Fruit fly (Drosophila melanogaster): Measurements from ENCODE around the gene ncd.

ncd gene

DNA sequence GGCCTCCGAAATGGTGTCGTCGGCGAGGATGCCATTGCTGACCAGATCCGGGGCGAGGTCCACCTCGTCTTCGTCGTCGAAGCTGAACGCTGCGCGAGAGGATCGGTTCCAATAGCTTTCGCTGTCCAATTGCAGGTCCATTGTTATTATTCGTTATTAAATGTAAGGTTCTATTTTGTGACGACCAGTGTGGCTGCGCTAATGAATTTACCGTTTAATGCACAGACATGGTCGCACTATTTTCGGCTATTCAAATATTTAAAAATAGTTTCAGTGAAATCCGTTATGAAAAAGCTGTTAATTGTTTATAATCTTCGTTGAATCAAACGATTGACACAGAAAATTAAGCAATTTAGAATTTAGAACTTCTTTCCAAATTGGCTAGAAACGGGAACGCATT lies 9.3 kb upstream of the ncd start, which contains the start of gene Vps16B (continued):
- no peak for TF ChIP-seq CG12744 (GFP tag; optimal IDR thresholded peaks at IDR 0.05)
- TF ChIP-seq CG14965 (GFP tag; optimal IDR thresholded peaks at IDR 0.05; ENCODE audit: borderline replicate concordance) = no peak
- TF ChIP-seq CG8765 (GFP tag; IDR thresholded peaks at IDR 0.05) = no peak
- no peak for TF ChIP-seq Chrac-16 (GFP tag; optimal IDR thresholded peaks at IDR 0.05)
- TF ChIP-seq CG9437 (GFP tag; optimal IDR thresholded peaks at IDR 0.05) = no peak
- TF ChIP-seq E2f2 (GFP tag; IDR thresholded peaks at IDR 0.05) = peak; percentile 71
- no peak for TF ChIP-seq pb (GFP tag; optimal IDR thresholded peaks at IDR 0.05)
- TF ChIP-seq CG17829 (tag; optimal IDR thresholded peaks at IDR 0.05) = no peak
- no peak for TF ChIP-seq CG6175 (GFP tag; IDR thresholded peaks at IDR 0.05)
- TF ChIP-seq Doc3 (GFP tag; IDR thresholded peaks at IDR 0.05; ENCODE audit: partially characterized antibody) = peak; percentile 21; the same call in 1 of the 3 replicates
- TF ChIP-seq CG3407 (GFP tag; optimal IDR thresholded peaks at IDR 0.05) = no peak
- TF ChIP-seq sim (GFP tag; IDR thresholded peaks at IDR 0.05) = no peak
- TF ChIP-seq sna (GFP tag; IDR thresholded peaks at IDR 0.05; ENCODE audit: partially characterized antibody) = no peak
- no peak for TF ChIP-seq CG13894 (tag; optimal IDR thresholded peaks at IDR 0.05)
- no peak for TF ChIP-seq CG1603 (tag; optimal IDR thresholded peaks at IDR 0.05)
- TF ChIP-seq pho (GFP tag; optimal IDR thresholded peaks at IDR 0.05) = no peak
- TF ChIP-seq Jarid2 (GFP tag; optimal IDR thresholded peaks at IDR 0.05) = no peak
- TF ChIP-seq usp (GFP tag; optimal IDR thresholded peaks at IDR 0.05) = no peak
- TF ChIP-seq stc (GFP tag; IDR thresholded peaks at IDR 0.05) = no peak
- no peak for TF ChIP-seq CG3838 (GFP tag; optimal IDR thresholded peaks at IDR 0.05)
- no peak for TF ChIP-seq salm (tag; optimal IDR thresholded peaks at IDR 0.05)
- TF ChIP-seq Meics (GFP tag; optimal IDR thresholded peaks at IDR 0.05) = no peak
- peak; percentile 25; the same call in 1 of the 2 replicates for TF ChIP-seq CG3847 (GFP tag; IDR thresholded peaks at IDR 0.05)
- TF ChIP-seq CG2116 (GFP tag; optimal IDR thresholded peaks at IDR 0.05) = peak; percentile 35
- no peak for TF ChIP-seq dmrt99B (tag; optimal IDR thresholded peaks at IDR 0.05)
- no peak for TF ChIP-seq CG4424 (GFP tag; optimal IDR thresholded peaks at IDR 0.05)
- TF ChIP-seq CG10979 (tag; optimal IDR thresholded peaks at IDR 0.05) = no peak
- no peak for TF ChIP-seq chif (GFP tag; optimal IDR thresholded peaks at IDR 0.05)
- peak; percentile 45 for TF ChIP-seq pzg (GFP tag; optimal IDR thresholded peaks at IDR 0.05)
- no peak for TF ChIP-seq bcd (GFP tag; optimal IDR thresholded peaks at IDR 0.05)
- no peak for TF ChIP-seq Adf1 (GFP tag; IDR thresholded peaks at IDR 0.05)
- TF ChIP-seq MBD-R2 (GFP tag; IDR thresholded peaks at IDR 0.05) = peak; percentile 84
- peak; percentile 58 for TF ChIP-seq CG9797 (GFP tag; optimal IDR thresholded peaks at IDR 0.05)
- TF ChIP-seq ap (GFP tag; IDR thresholded peaks at IDR 0.05) = no peak
- TF ChIP-seq CG8290 (GFP tag; optimal IDR thresholded peaks at IDR 0.05) = no peak
- TF ChIP-seq CG8290 (tag; optimal IDR thresholded peaks at IDR 0.05) = no peak
- peak; percentile 48 for TF ChIP-seq MESR4 (GFP tag; optimal IDR thresholded peaks at IDR 0.05)
- peak; percentile 69 for TF ChIP-seq CG13287 (GFP tag; IDR thresholded peaks at IDR 0.05; ENCODE audit: partially characterized antibody)
- no peak for TF ChIP-seq CG7271 (tag; optimal IDR thresholded peaks at IDR 0.05)
- TF ChIP-seq tup (GFP tag; optimal IDR thresholded peaks at IDR 0.05) = no peak
- no peak for TF ChIP-seq CG10321 (GFP tag; IDR thresholded peaks at IDR 0.05)
- no peak for TF ChIP-seq CG13775 (GFP tag; optimal IDR thresholded peaks at IDR 0.05)
- TF ChIP-seq CG16813 (GFP tag; IDR thresholded peaks at IDR 0.05; ENCODE audit: partially characterized antibody) = 0 out of 3 replicates have a peak, but pooled peaks have one; percentile 29
- TF ChIP-seq CG17359 (tag; optimal IDR thresholded peaks at IDR 0.05) = no peak
- TF ChIP-seq CG34224 (GFP tag; IDR thresholded peaks at IDR 0.05; ENCODE audit: partially characterized antibody) = peak; percentile 41; the same call in 2 of the 3 replicates
- no peak for TF ChIP-seq CG14667 (GFP tag; IDR thresholded peaks at IDR 0.05)
- TF ChIP-seq trem (tag; optimal IDR thresholded peaks at IDR 0.05) = peak; percentile 40
- no peak for TF ChIP-seq grn (GFP tag; optimal IDR thresholded peaks at IDR 0.05)
- TF ChIP-seq dmrt11E (tag; optimal IDR thresholded peaks at IDR 0.05) = no peak
- TF ChIP-seq CG14710 (tag; optimal IDR thresholded peaks at IDR 0.05) = peak; percentile 41
- TF ChIP-seq maf-S (GFP tag; optimal IDR thresholded peaks at IDR 0.05) = no peak

Measured in whole organism, embryonic.